Worm (Caenorhabditis elegans) whole organism, L4 larva: ENCODE results near the gene nex-2.

Experiments
- D1046.2 ChIP-seq: fragments of 200-800 bp; sonication (Bioruptor generic); IDR thresholded peaks from 2 replicates; pipeline ENCODE4 v1.3.6; 2022; ENCODE audit warnings: missing genetic modification characterization, missing compliant biosample characterization
- R02D3.7 ChIP-seq: fragments of 150-350 bp; sonication (generic microtip); optimal IDR thresholded peaks from 3 replicates; lab custom pipeline; 2014; ENCODE audit warnings: missing biosample characterization, missing genetic modification characterization
- ZK546.5 ChIP-seq, 2 experiments: sonication (generic microtip); optimal IDR thresholded peaks; 2 replicates each; lab custom pipeline; 2017; ENCODE audit warnings: missing biosample characterization in 2 of 2, missing genetic modification characterization in 2 of 2
- aha-1 ChIP-seq: fragments of 150-350 bp; peaks from one replicate; lab custom pipeline; 2014; ENCODE audit warnings: missing biosample characterization, missing genetic modification characterization
- ama-1 ChIP-seq: fragments of 150-350 bp; optimal IDR thresholded peaks from 2 replicates; lab custom pipeline; 2014; ENCODE audit warnings: inconsistent platforms, mixed read lengths
- ceh-28 ChIP-seq: fragments of 150-350 bp; optimal IDR thresholded peaks from 2 replicates; lab custom pipeline; 2014; ENCODE audit warnings: missing biosample characterization, missing genetic modification reagents, missing genetic modification characterization
- ceh-62 ChIP-seq: sonication (generic microtip); optimal IDR thresholded peaks from 2 replicates; lab custom pipeline; 2017; ENCODE audit warnings: missing biosample characterization, missing genetic modification characterization
- ces-1 ChIP-seq: fragments of 150-350 bp; sonication (generic microtip); optimal IDR thresholded peaks from 4 replicates; lab custom pipeline; 2014; ENCODE audit warnings: missing biosample characterization, missing genetic modification reagents, missing genetic modification characterization
- cey-2 ChIP-seq: sonication (generic microtip); optimal IDR thresholded peaks from 3 replicates; lab custom pipeline; 2017; ENCODE audit warnings: missing genetic modification characterization, mild to moderate bottlenecking, missing compliant biosample characterization, antibody characterized with exemption, borderline replicate concordance; ENCODE audit not compliant: insufficient read depth
- ctbp-1 ChIP-seq: fragments of 200-800 bp; sonication (Bioruptor generic); IDR thresholded peaks from 2 replicates; pipeline ENCODE4 v1.3.6; 2022; ENCODE audit warnings: missing genetic modification reagents, missing genetic modification characterization, missing compliant biosample characterization
- daf-16 ChIP-seq, 3 experiments: sonication (generic microtip); optimal IDR thresholded peaks; 2 replicates each; lab custom pipeline; 2016 to 2017; ENCODE audit warnings: missing genetic modification characterization in 3 of 3, missing genetic modification reagents in 3 of 3, mild to moderate bottlenecking in 2 of 3, missing compliant biosample characterization in 2 of 3, missing biosample characterization in 1 of 3, moderate library complexity in 1 of 3
- daf-8 ChIP-seq: fragments of 200-800 bp; sonication (Bioruptor generic); IDR thresholded peaks from 2 replicates; pipeline ENCODE4 v1.3.6; 2022; ENCODE audit warnings: missing genetic modification characterization, missing compliant biosample characterization
- dmd-6 ChIP-seq: fragments of 200-800 bp; sonication (Bioruptor generic); IDR thresholded peaks from 2 replicates; pipeline ENCODE4 v1.3.6; 2022; ENCODE audit warnings: missing genetic modification reagents, missing genetic modification characterization, missing compliant biosample characterization
- dmd-8 ChIP-seq: fragments of 200-800 bp; sonication (Bioruptor generic); IDR thresholded peaks from 2 replicates; pipeline ENCODE4 v1.3.6; 2022; ENCODE audit warnings: missing genetic modification characterization, missing compliant biosample characterization
- dpl-1 ChIP-seq: fragments of 150-350 bp; optimal IDR thresholded peaks from 2 replicates; lab custom pipeline; 2014; ENCODE audit warnings: missing biosample characterization, missing genetic modification reagents, missing genetic modification characterization
- egl-27 ChIP-seq: sonication (generic microtip); optimal IDR thresholded peaks from 3 replicates; lab custom pipeline; 2017; ENCODE audit warnings: missing biosample characterization, missing genetic modification reagents, missing genetic modification characterization
- egl-43 ChIP-seq: fragments of 200-800 bp; sonication (Bioruptor generic); IDR thresholded peaks from 2 replicates; pipeline ENCODE4 v1.3.6; 2022; ENCODE audit warnings: missing genetic modification reagents, missing genetic modification characterization, missing compliant biosample characterization
- fkh-10 ChIP-seq: fragments of 150-350 bp; optimal IDR thresholded peaks from 2 replicates; lab custom pipeline; 2014; ENCODE audit warnings: missing biosample characterization, missing genetic modification reagents, missing genetic modification characterization
- hif-1 ChIP-seq, 2 experiments: sonication (generic microtip); optimal IDR thresholded peaks; 2 replicates each; lab custom pipeline; 2016 to 2017; ENCODE audit warnings: missing compliant biosample characterization in 2 of 2, missing genetic modification characterization in 2 of 2, missing genetic modification reagents in 2 of 2, missing genotype in 2 of 2, mild to moderate bottlenecking in 1 of 2
- hlh-11 ChIP-seq: fragments of 200-800 bp; sonication (Bioruptor generic); optimal IDR thresholded peaks from 2 replicates; lab custom pipeline; 2018; ENCODE audit warnings: mild to moderate bottlenecking, missing genetic modification characterization, missing compliant biosample characterization
- hlh-30 ChIP-seq: sonication (generic microtip); optimal IDR thresholded peaks from 2 replicates; lab custom pipeline; 2017; ENCODE audit warnings: antibody characterized with exemption, mild to moderate bottlenecking, missing genetic modification characterization, missing compliant biosample characterization; ENCODE audit not compliant: insufficient read depth
- hmg-1.1 ChIP-seq: fragments of 200-800 bp; sonication (Bioruptor generic); IDR thresholded peaks from 2 replicates; pipeline ENCODE4 v1.3.6; 2022; ENCODE audit warnings: missing genetic modification reagents, missing genetic modification characterization, missing compliant biosample characterization
- lin-13 ChIP-seq: fragments of 150-350 bp; optimal IDR thresholded peaks from 2 replicates; lab custom pipeline; 2014; ENCODE audit warnings: missing biosample characterization, missing genetic modification reagents, missing genetic modification characterization
- lin-29 ChIP-seq: fragments of 200-800 bp; sonication (Bioruptor generic); IDR thresholded peaks from 2 replicates; pipeline ENCODE4 v1.3.6; 2022; ENCODE audit warnings: missing genetic modification reagents, missing genetic modification characterization, missing compliant biosample characterization
- lin-38 ChIP-seq: fragments of 200-800 bp; sonication (Bioruptor generic); IDR thresholded peaks from 2 replicates; pipeline ENCODE4 v1.3.6; 2022; ENCODE audit warnings: missing genetic modification reagents, missing genetic modification characterization, missing compliant biosample characterization
- lin-39 ChIP-seq: fragments of 150-350 bp; optimal IDR thresholded peaks from 2 replicates; lab custom pipeline; 2014; ENCODE audit warnings: missing biosample characterization, missing genetic modification reagents, missing genetic modification characterization
- lsy-2 ChIP-seq, 2 experiments: fragments of 150-350 bp in 1 of 2; sonication (generic microtip) in 1 of 2; optimal IDR thresholded peaks; 2 replicates each; lab custom pipeline; 2014 to 2017; ENCODE audit warnings: missing biosample characterization in 2 of 2, missing genetic modification characterization in 2 of 2
- madf-9 ChIP-seq: fragments of 200-800 bp; sonication (Bioruptor generic); conservative IDR thresholded peaks from 2 replicates; pipeline ENCODE4 v1.3.6; 2022; ENCODE audit warnings: missing genetic modification reagents, missing genetic modification characterization, missing compliant biosample characterization
- mdl-1 ChIP-seq, 2 experiments: fragments of 150-350 bp in 1 of 2; sonication (generic microtip) in 1 of 2; optimal IDR thresholded peaks; 2 replicates each; lab custom pipeline; 2014 to 2017; ENCODE audit warnings: missing biosample characterization in 2 of 2, missing genetic modification characterization in 2 of 2
- mep-1 ChIP-seq: fragments of 150-350 bp; sonication (generic microtip); optimal IDR thresholded peaks from 3 replicates; lab custom pipeline; 2014; ENCODE audit warnings: missing biosample characterization, missing genetic modification characterization
- mes-2 ChIP-seq: sonication (generic microtip); optimal IDR thresholded peaks from 2 replicates; lab custom pipeline; 2016; ENCODE audit warnings: missing genotype, mild to moderate bottlenecking, missing genetic modification characterization, missing compliant biosample characterization; ENCODE audit not compliant: poor library complexity, severe bottlenecking
- mxl-3 ChIP-seq: fragments of 200-800 bp; sonication (Bioruptor generic); optimal IDR thresholded peaks from 2 replicates; lab custom pipeline; 2018; ENCODE audit warnings: mild to moderate bottlenecking, missing genetic modification characterization, missing compliant biosample characterization
- nhr-11 ChIP-seq: fragments of 150-350 bp; optimal IDR thresholded peaks from 2 replicates; lab custom pipeline; 2014; ENCODE audit warnings: missing biosample characterization, missing genetic modification characterization
- nhr-111 ChIP-seq: fragments of 200-800 bp; sonication (Bioruptor generic); optimal IDR thresholded peaks from 2 replicates; lab custom pipeline; 2018; ENCODE audit warnings: mild to moderate bottlenecking, missing genetic modification characterization, missing compliant biosample characterization
- pha-4 ChIP-seq, 2 experiments: fragments of 150-350 bp in 1 of 2; fragments of 200-800 bp in 1 of 2; sonication (Bioruptor generic) in 1 of 2; IDR thresholded peaks in 1 of 2; optimal IDR thresholded peaks in 1 of 2; 2 replicates each; pipeline versions ENCODE4 v1.3.6 to Lab custom; 2014 to 2022; ENCODE audit warnings: missing genetic modification characterization in 2 of 2, missing genetic modification reagents in 2 of 2, missing biosample characterization in 1 of 2, missing compliant biosample characterization in 1 of 2
- rbr-2 ChIP-seq: sonication (generic microtip); optimal IDR thresholded peaks from 2 replicates; lab custom pipeline; 2016; ENCODE audit warnings: missing genotype, missing genetic modification characterization, missing compliant biosample characterization
- set-16 ChIP-seq: fragments of 200-800 bp; sonication (Bioruptor generic); IDR thresholded peaks from 2 replicates; pipeline ENCODE4 v1.3.6; 2022; ENCODE audit warnings: missing genetic modification reagents, missing genetic modification characterization, missing compliant biosample characterization
- skn-1 ChIP-seq: fragments of 150-350 bp; optimal IDR thresholded peaks from 2 replicates; lab custom pipeline; 2014; ENCODE audit warnings: missing biosample characterization, missing genetic modification characterization
- snpc-1.2 ChIP-seq: fragments of 200-800 bp; sonication (Bioruptor generic); IDR thresholded peaks from 2 replicates; pipeline ENCODE4 v1.3.6; 2022; ENCODE audit warnings: missing genetic modification reagents, missing genetic modification characterization, missing compliant biosample characterization
- spr-1 ChIP-seq: sonication (generic microtip); optimal IDR thresholded peaks from 2 replicates; lab custom pipeline; 2016; ENCODE audit warnings: mild to moderate bottlenecking, missing genetic modification characterization, missing compliant biosample characterization
- unc-62 ChIP-seq, 3 experiments: fragments of 150-350 bp in 1 of 3; sonication (generic microtip); optimal IDR thresholded peaks in 2 of 3; peaks in 1 of 3; 1 replicate in 1 of 3; 2 replicates in 2 of 3; lab custom pipeline; 2014 to 2017; ENCODE audit warnings: missing biosample characterization in 3 of 3, missing genetic modification characterization in 3 of 3, missing genetic modification reagents in 3 of 3, missing genotype in 1 of 3
- vab-7 ChIP-seq: fragments of 200-800 bp; sonication (Bioruptor generic); IDR thresholded peaks from 2 replicates; pipeline ENCODE4 v1.3.6; 2022; ENCODE audit warnings: missing genetic modification reagents, missing genetic modification characterization, missing compliant biosample characterization
- zag-1 ChIP-seq: fragments of 150-350 bp; optimal IDR thresholded peaks from 2 replicates; lab custom pipeline; 2014; ENCODE audit warnings: missing biosample characterization, missing genetic modification characterization
- zfp-2 ChIP-seq: sonication (generic microtip); optimal IDR thresholded peaks from 2 replicates; lab custom pipeline; 2016; ENCODE audit warnings: mild to moderate bottlenecking, missing genetic modification characterization, missing compliant biosample characterization

nex-2 gene

ce11 chrIII:10289790-10290189 is 40.4 kb downstream of the nex-2 start:
- TF ChIP-seq ceh-62 (tag; lab: Kevin White, UChicago) (no peak), ceh-28 (tag; lab: Kevin White, UChicago) (no peak), ZK546.5 (tag; optimal IDR thresholded peaks at IDR 0.05; lab: Kevin White, UChicago) (no peak), cey-2 (no peak), unc-62 (GFP tag; optimal IDR thresholded peaks at IDR 0.05 in 1 of 2; lab: Kevin White, UChicago) (peak in 1 of 2 experiments; percentile 75), unc-62 (tag; optimal IDR thresholded peaks at IDR 0.05; lab: Kevin White, UChicago) (no peak), mdl-1 (tag; optimal IDR thresholded peaks at IDR 0.05; lab: Kevin White, UChicago) (peak in 1 of 2 experiments; percentile 9)

DNA sequence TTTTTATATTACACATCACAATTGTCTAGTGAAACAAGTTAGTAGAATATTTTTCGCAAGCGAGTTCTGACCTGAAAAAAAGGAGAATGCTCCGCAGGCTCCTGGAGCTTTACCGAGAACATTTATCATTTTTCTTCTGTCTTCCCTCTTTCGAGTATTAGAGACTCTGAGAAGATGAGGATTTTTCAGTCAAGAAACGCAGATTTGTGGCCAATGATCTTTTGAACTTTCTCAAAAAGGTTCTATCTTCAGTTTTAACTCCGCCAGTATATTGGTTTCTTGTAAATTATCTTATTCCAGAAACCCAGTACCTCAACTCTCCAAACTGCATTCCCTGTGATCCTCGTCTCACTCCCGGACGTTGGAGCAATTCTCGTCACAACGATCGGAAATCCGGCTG is 44.6 kb downstream of the nex-2 start, which contains the start of gene K10G9.2:
K10G9.2 (plus strand) TSS at position 301 of the 400 bp plus-strand sequence.
- TF ChIP-seq snpc-1.2 (GFP tag; lab: Robert Waterston, UW) (no peak), lin-39 (tag; lab: Kevin White, UChicago) (no peak), dpl-1 (GFP tag; lab: Kevin White, UChicago) (no peak), madf-9 (GFP tag; lab: Robert Waterston, UW) (no peak), skn-1 (tag; lab: Kevin White, UChicago) (no peak), pha-4 (GFP tag; IDR thresholded peaks at IDR 0.05; lab: Robert Waterston, UW) (no peak), pha-4 (tag; optimal IDR thresholded peaks at IDR 0.05; lab: Kevin White, UChicago) (no peak)
- TF ChIP-seq, all 104 proteins: peak for 0

DNA sequence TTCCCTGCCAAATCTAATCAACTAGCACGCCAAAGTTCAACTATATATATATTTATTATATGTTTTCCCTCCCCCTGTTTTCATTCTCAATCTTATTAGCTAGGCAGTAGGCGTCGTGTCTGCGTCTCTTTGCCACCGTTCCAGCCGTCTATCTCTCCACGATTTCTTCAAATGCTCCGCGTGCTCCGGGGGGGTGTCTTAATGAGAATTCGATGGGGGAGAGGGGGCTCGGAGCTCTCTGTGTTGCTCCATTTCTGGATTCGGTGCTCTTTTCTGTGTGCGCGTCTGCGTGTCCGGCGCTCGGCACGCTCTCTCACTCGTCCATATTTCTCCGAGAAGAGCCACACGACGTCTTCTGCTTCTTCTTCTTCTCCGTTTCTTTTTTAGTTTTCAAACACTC is 46.0 kb downstream of the nex-2 start:
- peak; percentile 19 for TF ChIP-seq lin-13 (GFP tag; lab: Kevin White, UChicago)
- TF ChIP-seq rbr-2 (tag; lab: Kevin White, UChicago) = peak; percentile 85
- TF ChIP-seq mes-2 (tag; lab: Kevin White, UChicago) = peak; percentile 9
- TF ChIP-seq dmd-8 = no peak
- TF ChIP-seq ama-1 (lab: Kevin White, UChicago) = no peak
- TF ChIP-seq lin-38 (GFP tag; lab: Robert Waterston, UW) = no peak; the same call in 1 of the 2 replicates
- TF ChIP-seq D1046.2 = 0 out of 2 replicates have a peak, but pooled peaks have one; percentile 72
- TF ChIP-seq zag-1 (tag; lab: Kevin White, UChicago) = peak; percentile 33
- peak in 1 of 2 experiments; percentile 55 for TF ChIP-seq hif-1 (tag; optimal IDR thresholded peaks at IDR 0.05; lab: Kevin White, UChicago)
- TF ChIP-seq hmg-1.1 (GFP tag; lab: Robert Waterston, UW) = peak; percentile 74
- peak; percentile 93 for TF ChIP-seq aha-1 (tag; lab: Kevin White, UChicago)
- no peak for TF ChIP-seq nhr-111 (GFP tag; lab: Kevin White, UChicago)
- no peak for TF ChIP-seq spr-1 (tag; lab: Kevin White, UChicago)
- TF ChIP-seq egl-43 = peak; percentile 65; the same call in 1 of the 2 replicates
- peak in 1 of 2 experiments; percentile 82 for TF ChIP-seq unc-62 (GFP tag; optimal IDR thresholded peaks at IDR 0.05 in 1 of 2; lab: Kevin White, UChicago)
- TF ChIP-seq unc-62 (tag; optimal IDR thresholded peaks at IDR 0.05; lab: Kevin White, UChicago) = no peak
- TF ChIP-seq hlh-11 (tag; lab: Kevin White, UChicago) = peak; percentile 42
- peak; percentile 55 for TF ChIP-seq dmd-6 (GFP tag; lab: Robert Waterston, UW)
- TF ChIP-seq egl-27 (tag; lab: Kevin White, UChicago) = no peak
- no peak for TF ChIP-seq daf-16 (GFP tag; optimal IDR thresholded peaks at IDR 0.05; lab: Kevin White, UChicago)
- no peak for TF ChIP-seq daf-16 (tag; optimal IDR thresholded peaks at IDR 0.05; lab: Kevin White, UChicago)
- TF ChIP-seq zfp-2 = no peak
- peak; percentile 94; the same call in 1 of the 2 replicates for TF ChIP-seq ctbp-1 (GFP tag; lab: Robert Waterston, UW)
- TF ChIP-seq set-16 (GFP tag; lab: Robert Waterston, UW) = peak; percentile 93
- peak; percentile 13 for TF ChIP-seq nhr-11
- no peak for TF ChIP-seq daf-8 (GFP tag; lab: Robert Waterston, UW)
- peak; percentile 49; the same call in 1 of the 2 replicates for TF ChIP-seq madf-9 (GFP tag; lab: Robert Waterston, UW)
- peak; percentile 59 for TF ChIP-seq vab-7 (GFP tag; lab: Robert Waterston, UW)
- peak; percentile 28 for TF ChIP-seq mxl-3 (GFP tag; lab: Kevin White, UChicago)
- TF ChIP-seq mep-1 (tag; lab: Kevin White, UChicago) = peak; percentile 61
- no peak for TF ChIP-seq R02D3.7
- TF ChIP-seq lsy-2 (tag; optimal IDR thresholded peaks at IDR 0.05; lab: Kevin White, UChicago) = peak; percentile 46 to 58
- TF ChIP-seq cey-2 = no peak
- peak; percentile 65 for TF ChIP-seq hlh-30 (tag; lab: Kevin White, UChicago)
- TF ChIP-seq ces-1 (GFP tag; lab: Kevin White, UChicago) = peak; percentile 84
- TF ChIP-seq lin-29 (GFP tag; lab: Robert Waterston, UW) = no peak
- TF ChIP-seq fkh-10 = peak; percentile 61
- peak; percentile 48 to 74 for TF ChIP-seq mdl-1 (tag; optimal IDR thresholded peaks at IDR 0.05; lab: Kevin White, UChicago)
